Fruit fly (Drosophila melanogaster): ENCODE measurements around the gene CG4896.

The CG4896 gene

dm6 chr2L:1156592-1157249, 20.8 kb upstream of the CG4896 start:
- TF ChIP-seq CG5204 (GFP tag; optimal IDR thresholded peaks at IDR 0.05) = no peak
- TF ChIP-seq bab1 (GFP tag; optimal IDR thresholded peaks at IDR 0.05) = no peak
- no peak for TF ChIP-seq CG12768 (GFP tag; optimal IDR thresholded peaks at IDR 0.05)
- no peak for TF ChIP-seq CG7101 (tag; optimal IDR thresholded peaks at IDR 0.05)
- no peak for TF ChIP-seq Crg-1 (GFP tag; optimal IDR thresholded peaks at IDR 0.05)
- TF ChIP-seq CG11617 (GFP tag; optimal IDR thresholded peaks at IDR 0.05) = no peak
- no peak for TF ChIP-seq Clk (GFP tag; optimal IDR thresholded peaks at IDR 0.05)
- no peak for TF ChIP-seq cic (GFP tag; optimal IDR thresholded peaks at IDR 0.05)
- TF ChIP-seq tj (GFP tag; optimal IDR thresholded peaks at IDR 0.05) = no peak
- TF ChIP-seq CG1620 (GFP tag; optimal IDR thresholded peaks at IDR 0.05) = no peak

DNA sequence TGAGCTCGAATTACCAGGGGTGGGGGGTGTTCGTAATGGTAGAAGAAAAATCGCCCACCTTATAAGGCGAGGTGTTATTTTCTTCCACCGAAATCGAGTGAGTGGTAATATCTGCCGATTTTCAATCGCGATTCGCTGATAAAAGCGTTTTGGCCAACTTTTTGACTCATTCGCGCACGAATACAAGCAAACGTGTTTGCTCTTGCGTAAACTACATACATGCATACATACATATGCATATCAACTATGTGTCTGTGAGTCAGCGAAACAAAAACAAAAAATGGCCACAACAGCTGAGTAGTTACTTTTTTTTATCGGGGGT, 20.2 kb upstream of the CG4896 start:
- TF ChIP-seq Mnt (GFP tag; optimal IDR thresholded peaks at IDR 0.05) (no peak), cic (GFP tag; optimal IDR thresholded peaks at IDR 0.05) (no peak), kay (GFP tag; ENCODE audit: borderline replicate concordance) (peak; percentile 97), Crg-1 (GFP tag; optimal IDR thresholded peaks at IDR 0.05) (no peak), CG7045 (GFP tag; optimal IDR thresholded peaks at IDR 0.05) (no peak), tj (GFP tag; optimal IDR thresholded peaks at IDR 0.05) (peak; percentile 89), toe (GFP tag; optimal IDR thresholded peaks at IDR 0.05) (no peak)

- TF ChIP-seq CG7045 (GFP tag; optimal IDR thresholded peaks at IDR 0.05) (peak; percentile 20), Hr96 (GFP tag; optimal IDR thresholded peaks at IDR 0.05) (peak; percentile 7), Crg-1 (GFP tag; optimal IDR thresholded peaks at IDR 0.05) (no peak), cnc (optimal IDR thresholded peaks at IDR 0.05) (no peak), bab1 (GFP tag; optimal IDR thresholded peaks at IDR 0.05) (no peak), tj (GFP tag; optimal IDR thresholded peaks at IDR 0.05) (peak; percentile 75), pad (GFP tag; optimal IDR thresholded peaks at IDR 0.05) (peak; percentile 97), CG12768 (GFP tag; optimal IDR thresholded peaks at IDR 0.05) (no peak), ovo (GFP tag; optimal IDR thresholded peaks at IDR 0.05) (peak; percentile 87), Mnt (GFP tag; optimal IDR thresholded peaks at IDR 0.05) (peak; percentile 75), cic (GFP tag; optimal IDR thresholded peaks at IDR 0.05) (peak; percentile 39), toe (GFP tag; optimal IDR thresholded peaks at IDR 0.05) (no peak), Clk (GFP tag; optimal IDR thresholded peaks at IDR 0.05) (no peak), CG11617 (GFP tag; optimal IDR thresholded peaks at IDR 0.05) (no peak), kay (GFP tag; ENCODE audit: borderline replicate concordance) (no peak), CG1620 (GFP tag; optimal IDR thresholded peaks at IDR 0.05) (peak; percentile 6), CG7101 (tag; optimal IDR thresholded peaks at IDR 0.05) (peak; percentile 44), CG33017 (tag; optimal IDR thresholded peaks at IDR 0.05) (peak; percentile 21), CG5204 (GFP tag; optimal IDR thresholded peaks at IDR 0.05) (no peak), CG14711 (tag; optimal IDR thresholded peaks at IDR 0.05) (peak; percentile 19)
Observed at dm6 chr2L:1157679-1158518, 19.6 kb upstream of the CG4896 start, which contains the start of gene capt. Gene capt, minus strand, starts transcription at chr2L:1158262.

DNA sequence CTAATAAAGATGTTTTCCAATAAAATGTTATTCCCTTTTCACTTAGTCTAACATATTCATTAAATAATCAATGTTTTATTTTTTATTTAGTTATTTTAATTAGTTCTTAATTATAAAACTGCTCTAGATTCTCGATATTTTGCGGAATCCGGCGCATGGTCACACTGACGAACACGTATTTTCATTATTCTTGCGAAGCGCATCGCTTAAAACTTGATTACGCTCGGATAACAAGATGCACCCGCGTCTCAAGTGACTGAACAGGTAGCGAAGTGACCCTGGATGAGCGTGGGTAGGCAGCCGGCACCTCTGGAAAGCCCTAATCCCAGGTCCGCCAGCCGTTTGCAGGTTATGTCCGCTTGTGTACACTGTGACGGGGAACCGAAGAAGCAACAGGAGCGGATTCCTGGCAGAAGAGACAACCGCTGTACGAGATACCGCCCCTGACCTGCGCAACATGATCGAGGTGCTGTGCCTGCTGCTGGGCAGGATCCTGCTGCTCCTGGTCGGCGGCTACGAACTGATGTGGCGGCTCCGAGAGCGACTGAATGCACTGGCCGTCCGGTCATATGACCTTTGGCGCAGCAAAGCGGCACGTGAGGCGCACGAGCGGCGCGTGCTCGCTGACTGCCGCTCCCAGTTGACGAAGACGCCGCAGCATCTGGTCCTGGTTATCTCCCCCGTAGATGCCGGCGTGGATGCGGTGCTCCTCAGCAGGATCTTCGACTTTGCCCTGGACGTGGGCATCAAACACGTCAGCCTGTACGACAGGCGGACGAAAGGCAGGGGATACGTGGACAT, 18.8 kb upstream of the CG4896 start, which contains the start of gene Tango14:
TSS of gene Tango14 (plus strand) at position 143 of the 801 bp plus-strand sequence.
- TF ChIP-seq ovo (GFP tag; optimal IDR thresholded peaks at IDR 0.05) = no peak
- no peak for TF ChIP-seq CG12768 (GFP tag; optimal IDR thresholded peaks at IDR 0.05)
- no peak for TF ChIP-seq CG5204 (GFP tag; optimal IDR thresholded peaks at IDR 0.05)
- TF ChIP-seq Clk (GFP tag; optimal IDR thresholded peaks at IDR 0.05) = no peak
- TF ChIP-seq pad (GFP tag; optimal IDR thresholded peaks at IDR 0.05) = no peak
- no peak for TF ChIP-seq Hr96 (GFP tag; optimal IDR thresholded peaks at IDR 0.05)

dm6 chr2L:1163538-1164143, 13.8 kb upstream of the CG4896 start, which contains the start of gene CG5080:
Gene CG5080, minus strand, starts transcription at chr2L:1163886.
- TF ChIP-seq tj (GFP tag; optimal IDR thresholded peaks at IDR 0.05) = no peak
- no peak for TF ChIP-seq Clk (GFP tag; optimal IDR thresholded peaks at IDR 0.05)
- no peak for TF ChIP-seq cic (GFP tag; optimal IDR thresholded peaks at IDR 0.05)
- TF ChIP-seq Crg-1 (GFP tag; optimal IDR thresholded peaks at IDR 0.05) = no peak
- TF ChIP-seq CG12768 (GFP tag; optimal IDR thresholded peaks at IDR 0.05) = no peak
- no peak for TF ChIP-seq CG11617 (GFP tag; optimal IDR thresholded peaks at IDR 0.05)
- TF ChIP-seq Hr96 (GFP tag; optimal IDR thresholded peaks at IDR 0.05) = no peak

DNA sequence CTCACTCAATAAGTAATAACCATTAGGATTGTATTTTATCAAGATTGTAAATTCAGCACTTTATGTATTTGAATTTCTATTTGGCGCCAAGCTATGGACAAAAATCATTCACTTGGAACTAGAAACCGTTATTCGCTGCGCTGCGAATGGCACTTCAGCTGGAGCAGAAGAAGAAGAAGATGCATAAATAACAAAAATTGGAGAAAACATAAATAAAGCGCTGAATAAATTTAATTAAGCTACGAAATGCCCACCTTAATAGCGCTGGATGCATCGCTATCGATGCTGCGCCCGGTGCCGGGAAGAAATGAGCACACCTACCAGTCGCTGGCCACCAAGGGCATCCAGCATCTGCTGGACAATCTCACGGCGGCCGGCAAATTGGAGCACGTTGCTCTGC, 13.2 kb upstream of the CG4896 start, which contains the start of gene IntS14:
TSS of gene IntS14 (plus strand) at position 150 of the 400 bp plus-strand sequence.
- TF ChIP-seq ovo (GFP tag; optimal IDR thresholded peaks at IDR 0.05) = peak; percentile 92
- TF ChIP-seq kay (GFP tag; ENCODE audit: borderline replicate concordance) = no peak
- TF ChIP-seq tj (GFP tag; optimal IDR thresholded peaks at IDR 0.05) = peak; percentile 88
- peak; percentile 13 for TF ChIP-seq bab1 (GFP tag; optimal IDR thresholded peaks at IDR 0.05)
- TF ChIP-seq Clk (GFP tag; optimal IDR thresholded peaks at IDR 0.05) = no peak
- TF ChIP-seq CG5204 (GFP tag; optimal IDR thresholded peaks at IDR 0.05) = no peak
